Worm (Caenorhabditis elegans): ENCODE data around the gene T11F9.22.
"Not testable (repeated sequence)": the region's sequence is repeated elsewhere in the genome, so short reads cannot be mapped to it uniquely, and the experiment has no call there.

DNA sequence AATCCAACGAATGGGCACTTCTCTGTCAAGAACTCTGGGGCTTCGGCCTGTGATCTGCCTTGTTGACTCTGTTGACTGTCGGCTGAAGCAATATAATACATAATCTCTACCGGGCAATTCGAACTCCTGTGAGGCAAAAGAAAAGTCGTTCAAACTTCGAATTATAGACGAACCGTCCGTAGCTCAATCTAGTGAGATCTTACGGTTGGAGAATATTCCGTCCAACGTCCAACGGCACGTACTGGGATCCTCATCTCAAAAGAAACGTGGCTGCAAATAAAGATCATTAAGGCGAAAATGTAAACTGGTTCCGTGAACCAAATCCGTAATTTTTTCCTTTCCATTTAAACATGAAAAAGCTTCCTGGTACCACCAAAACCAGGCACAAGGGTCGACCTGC is 1.2 kb downstream of the T11F9.22 start, which contains the start of gene T11F9.14:
- TF ChIP-seq flt-1 (GFP tag; IDR thresholded peaks at IDR 0.05); med-1 (GFP tag; optimal IDR thresholded peaks at IDR 0.05; ENCODE audit: insufficient read depth): not testable (repeated sequence)
